Comparison of ENCODE assay signal across 1 fruit fly cellular context in genomic region chrX:9615471-9615870, dm6.
TF ChIP-seq lines count a peak whose summit lies in the region.

No protein-coding gene starts in this region.

TF ChIP-seq in whole organism, embryonic, 481 proteins besides CTCF, POLR2A, EP300 and RAD21 (continued from another document and continues in another):
- TF ChIP-seq toy (GFP tag; IDR thresholded peaks at IDR 0.05; lab: Robert Waterston, UW): no peak
- no peak for TF ChIP-seq CG10321 (GFP tag; IDR thresholded peaks at IDR 0.05; lab: Robert Waterston, UW)
- TF ChIP-seq CG33557 (GFP tag; optimal IDR thresholded peaks at IDR 0.05; lab: Kevin White, UChicago): peak; percentile 15
- no peak for TF ChIP-seq eve (GFP tag; optimal IDR thresholded peaks at IDR 0.05; lab: Kevin White, UChicago)
- TF ChIP-seq croc (GFP tag; conservative IDR thresholded peaks at IDR 0.05; lab: Robert Waterston, UW): no peak
- no peak for TF ChIP-seq Dp (GFP tag; optimal IDR thresholded peaks at IDR 0.05; lab: Kevin White, UChicago)
- no peak for TF ChIP-seq HHEX (GFP tag; optimal IDR thresholded peaks at IDR 0.05; lab: Kevin White, UChicago)
- TF ChIP-seq oc (tag; optimal IDR thresholded peaks at IDR 0.05; lab: Kevin White, UChicago): no peak
- no peak for TF ChIP-seq exex (tag; optimal IDR thresholded peaks at IDR 0.05; lab: Kevin White, UChicago)
- peak; percentile 32 for TF ChIP-seq CG17359 (tag; optimal IDR thresholded peaks at IDR 0.05; lab: Kevin White, UChicago)
- TF ChIP-seq Nf-YB (GFP tag; optimal IDR thresholded peaks at IDR 0.05; lab: Kevin White, UChicago): no peak
- TF ChIP-seq NC2β (GFP tag; optimal IDR thresholded peaks at IDR 0.05; lab: Kevin White, UChicago): no peak
- no peak for TF ChIP-seq PHDP (tag; optimal IDR thresholded peaks at IDR 0.05; lab: Kevin White, UChicago)
- no peak for TF ChIP-seq Atf3 (GFP tag; optimal IDR thresholded peaks at IDR 0.05; lab: Kevin White, UChicago)
- no peak for TF ChIP-seq CG15479 (GFP tag; optimal IDR thresholded peaks at IDR 0.05; lab: Kevin White, UChicago)
- TF ChIP-seq Neu2 (GFP tag; optimal IDR thresholded peaks at IDR 0.05; lab: Kevin White, UChicago; ENCODE audit: borderline replicate concordance): no peak
- TF ChIP-seq az2 (GFP tag; optimal IDR thresholded peaks at IDR 0.05; lab: Kevin White, UChicago): peak; percentile 25
- TF ChIP-seq Nf-YC (tag; optimal IDR thresholded peaks at IDR 0.05; lab: Kevin White, UChicago): no peak
- no peak for TF ChIP-seq CG8944 (GFP tag; optimal IDR thresholded peaks at IDR 0.05; lab: Kevin White, UChicago)
- no peak for TF ChIP-seq hb (GFP tag; IDR thresholded peaks at IDR 0.05; lab: Robert Waterston, UW; ENCODE audit: partially characterized antibody)
- no peak for TF ChIP-seq B-H2 (GFP tag; optimal IDR thresholded peaks at IDR 0.05; lab: Kevin White, UChicago)
- no peak for TF ChIP-seq tll (GFP tag; optimal IDR thresholded peaks at IDR 0.05; lab: Kevin White, UChicago)
- no peak for TF ChIP-seq Atf6 (GFP tag; IDR thresholded peaks at IDR 0.05; lab: Robert Waterston, UW)
- no peak for TF ChIP-seq CG16779 (GFP tag; IDR thresholded peaks at IDR 0.05; lab: Robert Waterston, UW)
- TF ChIP-seq CG2875 (GFP tag; optimal IDR thresholded peaks at IDR 0.05; lab: Kevin White, UChicago): peak; percentile 29
- no peak for TF ChIP-seq CG10654 (GFP tag; optimal IDR thresholded peaks at IDR 0.05; lab: Kevin White, UChicago)
- no peak for TF ChIP-seq CG4730 (GFP tag; IDR thresholded peaks at IDR 0.05; lab: Robert Waterston, UW)
- no peak for TF ChIP-seq CG6683 (GFP tag; optimal IDR thresholded peaks at IDR 0.05; lab: Kevin White, UChicago)
- TF ChIP-seq onecut (GFP tag; IDR thresholded peaks at IDR 0.05; lab: Robert Waterston, UW): no peak
- no peak for TF ChIP-seq CG12155 (GFP tag; optimal IDR thresholded peaks at IDR 0.05; lab: Kevin White, UChicago)
- TF ChIP-seq CG31441 (GFP tag; IDR thresholded peaks at IDR 0.05; lab: Robert Waterston, UW): peak; percentile 38
- TF ChIP-seq CG2678 (tag; optimal IDR thresholded peaks at IDR 0.05; lab: Kevin White, UChicago): no peak
- no peak for TF ChIP-seq CrebB (tag; optimal IDR thresholded peaks at IDR 0.05; lab: Kevin White, UChicago)
- no peak for TF ChIP-seq ap (GFP tag; IDR thresholded peaks at IDR 0.05; lab: Robert Waterston, UW)
- TF ChIP-seq nau (GFP tag; optimal IDR thresholded peaks at IDR 0.05; lab: Kevin White, UChicago): no peak
- no peak for TF ChIP-seq gem (tag; optimal IDR thresholded peaks at IDR 0.05; lab: Kevin White, UChicago)
- TF ChIP-seq CG2116 (GFP tag; optimal IDR thresholded peaks at IDR 0.05; lab: Kevin White, UChicago): no peak
- TF ChIP-seq CG10565 (GFP tag; optimal IDR thresholded peaks at IDR 0.05; lab: Kevin White, UChicago): no peak
- TF ChIP-seq CG30403 (GFP tag; optimal IDR thresholded peaks at IDR 0.05; lab: Kevin White, UChicago): peak; percentile 36
- no peak for TF ChIP-seq schlank (tag; optimal IDR thresholded peaks at IDR 0.05; lab: Kevin White, UChicago)
- no peak for TF ChIP-seq Tbp (GFP tag; optimal IDR thresholded peaks at IDR 0.05; lab: Kevin White, UChicago)
- TF ChIP-seq Lpt (GFP tag; optimal IDR thresholded peaks at IDR 0.05; lab: Kevin White, UChicago): no peak
- TF ChIP-seq CG9932 (GFP tag; IDR thresholded peaks at IDR 0.05; lab: Robert Waterston, UW): no peak
- no peak for TF ChIP-seq CG15011 (GFP tag; optimal IDR thresholded peaks at IDR 0.05; lab: Kevin White, UChicago)
- TF ChIP-seq repo (GFP tag; optimal IDR thresholded peaks at IDR 0.05; lab: Kevin White, UChicago): no peak
- no peak for TF ChIP-seq crol (GFP tag; IDR thresholded peaks at IDR 0.05; lab: Robert Waterston, UW)
- no peak for TF ChIP-seq Hmx (GFP tag; optimal IDR thresholded peaks at IDR 0.05; lab: Kevin White, UChicago)
- no peak for TF ChIP-seq Dip2 (GFP tag; IDR thresholded peaks at IDR 0.05; lab: Robert Waterston, UW)
- TF ChIP-seq CG14667 (GFP tag; IDR thresholded peaks at IDR 0.05; lab: Robert Waterston, UW): no peak
- no peak for TF ChIP-seq CG18011 (GFP tag; optimal IDR thresholded peaks at IDR 0.05; lab: Kevin White, UChicago)
- TF ChIP-seq CG14965 (GFP tag; optimal IDR thresholded peaks at IDR 0.05; lab: Kevin White, UChicago; ENCODE audit: borderline replicate concordance): no peak
- TF ChIP-seq HLH54F (GFP tag; optimal IDR thresholded peaks at IDR 0.05; lab: Kevin White, UChicago): no peak
- peak; percentile 30 for TF ChIP-seq CG8924 (tag; optimal IDR thresholded peaks at IDR 0.05; lab: Kevin White, UChicago)
- peak; percentile 61 for TF ChIP-seq phol (tag; optimal IDR thresholded peaks at IDR 0.05; lab: Kevin White, UChicago)
- no peak for TF ChIP-seq en (GFP tag; optimal IDR thresholded peaks at IDR 0.05; lab: Kevin White, UChicago)
- peak; percentile 16 for TF ChIP-seq Chrac-16 (GFP tag; optimal IDR thresholded peaks at IDR 0.05; lab: Kevin White, UChicago)
- TF ChIP-seq ems (GFP tag; optimal IDR thresholded peaks at IDR 0.05; lab: Kevin White, UChicago): no peak
- TF ChIP-seq peb (GFP tag; IDR thresholded peaks at IDR 0.05; lab: Robert Waterston, UW): no peak
- TF ChIP-seq CG13775 (GFP tag; optimal IDR thresholded peaks at IDR 0.05; lab: Kevin White, UChicago): no peak
- TF ChIP-seq Bteb2 (GFP tag; optimal IDR thresholded peaks at IDR 0.05; lab: Kevin White, UChicago): no peak
- TF ChIP-seq Hr3 (GFP tag; optimal IDR thresholded peaks at IDR 0.05; lab: Kevin White, UChicago): no peak
- TF ChIP-seq chn (GFP tag; optimal IDR thresholded peaks at IDR 0.05; lab: Kevin White, UChicago): no peak
- TF ChIP-seq bab2 (GFP tag; optimal IDR thresholded peaks at IDR 0.05; lab: Kevin White, UChicago): no peak
- TF ChIP-seq sug (tag; optimal IDR thresholded peaks at IDR 0.05; lab: Kevin White, UChicago): no peak
- no peak for TF ChIP-seq zen (tag; optimal IDR thresholded peaks at IDR 0.05; lab: Kevin White, UChicago)
- no peak for TF ChIP-seq da (GFP tag; optimal IDR thresholded peaks at IDR 0.05; lab: Kevin White, UChicago)
- no peak for TF ChIP-seq pnt (GFP tag; optimal IDR thresholded peaks at IDR 0.05; lab: Kevin White, UChicago)
- TF ChIP-seq CG12769 (tag; optimal IDR thresholded peaks at IDR 0.05; lab: Kevin White, UChicago): no peak
- peak; percentile 17 for TF ChIP-seq Hsf (GFP tag; optimal IDR thresholded peaks at IDR 0.05; lab: Kevin White, UChicago)
- TF ChIP-seq sens-2 (GFP tag; IDR thresholded peaks at IDR 0.05; lab: Robert Waterston, UW): no peak
- no peak for TF ChIP-seq cato (GFP tag; optimal IDR thresholded peaks at IDR 0.05; lab: Kevin White, UChicago; ENCODE audit: borderline replicate concordance)
- TF ChIP-seq cg (GFP tag; optimal IDR thresholded peaks at IDR 0.05; lab: Kevin White, UChicago): no peak
- peak; percentile 19 for TF ChIP-seq gcm (GFP tag; optimal IDR thresholded peaks at IDR 0.05; lab: Kevin White, UChicago)
- TF ChIP-seq Adf1 (GFP tag; IDR thresholded peaks at IDR 0.05; lab: Robert Waterston, UW): peak; percentile 37; the same call in 1 of the 2 replicates
- no peak for TF ChIP-seq Mad (GFP tag; optimal IDR thresholded peaks at IDR 0.05; lab: Kevin White, UChicago)
- no peak for TF ChIP-seq corto (GFP tag; optimal IDR thresholded peaks at IDR 0.05; lab: Kevin White, UChicago)
- TF ChIP-seq Lhr (GFP tag; optimal IDR thresholded peaks at IDR 0.05; lab: Kevin White, UChicago): no peak
- TF ChIP-seq disco-r (GFP tag; optimal IDR thresholded peaks at IDR 0.05; lab: Kevin White, UChicago): no peak
- TF ChIP-seq CG17612 (GFP tag; IDR thresholded peaks at IDR 0.05; lab: Robert Waterston, UW): no peak
- TF ChIP-seq CG13894 (tag; optimal IDR thresholded peaks at IDR 0.05; lab: Kevin White, UChicago): no peak
- no peak for TF ChIP-seq TFAM (GFP tag; optimal IDR thresholded peaks at IDR 0.05; lab: Kevin White, UChicago)
- no peak for TF ChIP-seq CG14860 (GFP tag; IDR thresholded peaks at IDR 0.05; lab: Robert Waterston, UW; ENCODE audit: partially characterized antibody)
- TF ChIP-seq CG10431 (GFP tag; optimal IDR thresholded peaks at IDR 0.05; lab: Kevin White, UChicago): no peak
- TF ChIP-seq gce (GFP tag; IDR thresholded peaks at IDR 0.05; lab: Robert Waterston, UW): no peak
- no peak for TF ChIP-seq NFAT (GFP tag; IDR thresholded peaks at IDR 0.05; lab: Robert Waterston, UW)
- TF ChIP-seq usp (GFP tag; optimal IDR thresholded peaks at IDR 0.05; lab: Kevin White, UChicago): no peak
- peak; percentile 4 for TF ChIP-seq nerfin-1 (tag; optimal IDR thresholded peaks at IDR 0.05; lab: Kevin White, UChicago)
- no peak for TF ChIP-seq CG12219 (GFP tag; optimal IDR thresholded peaks at IDR 0.05; lab: Kevin White, UChicago)
- TF ChIP-seq CG8089 (GFP tag; optimal IDR thresholded peaks at IDR 0.05; lab: Kevin White, UChicago): no peak
- TF ChIP-seq CG32532 (GFP tag; IDR thresholded peaks at IDR 0.05; lab: Robert Waterston, UW): no peak
- TF ChIP-seq trh (GFP tag; optimal IDR thresholded peaks at IDR 0.05; lab: Kevin White, UChicago): no peak
- no peak for TF ChIP-seq crc (GFP tag; optimal IDR thresholded peaks at IDR 0.05; lab: Kevin White, UChicago)
- TF ChIP-seq CG17361 (GFP tag; IDR thresholded peaks at IDR 0.05; lab: Robert Waterston, UW): peak; percentile 70; the same call in 2 of the 3 replicates
- TF ChIP-seq CG3163 (GFP tag; optimal IDR thresholded peaks at IDR 0.05; lab: Kevin White, UChicago): no peak
- peak; percentile 67 for TF ChIP-seq CG18262 (tag; optimal IDR thresholded peaks at IDR 0.05; lab: Kevin White, UChicago)
- TF ChIP-seq Oli (tag; optimal IDR thresholded peaks at IDR 0.05; lab: Kevin White, UChicago): peak; percentile 52
- TF ChIP-seq row (GFP tag; IDR thresholded peaks at IDR 0.05; lab: Robert Waterston, UW): 0 out of 3 replicates have a peak, but pooled peaks have one; percentile 15
- TF ChIP-seq CG5953 (GFP tag; IDR thresholded peaks at IDR 0.05; lab: Robert Waterston, UW): no peak
- no peak for TF ChIP-seq CG10366 (GFP tag; IDR thresholded peaks at IDR 0.05; lab: Robert Waterston, UW)
- no peak for TF ChIP-seq CG13296 (GFP tag; optimal IDR thresholded peaks at IDR 0.05; lab: Kevin White, UChicago)
- no peak for TF ChIP-seq vfl (GFP tag; optimal IDR thresholded peaks at IDR 0.05; lab: Kevin White, UChicago)
- no peak for TF ChIP-seq CG17802 (tag; optimal IDR thresholded peaks at IDR 0.05; lab: Kevin White, UChicago)
- TF ChIP-seq Mrtf (GFP tag; IDR thresholded peaks at IDR 0.05; lab: Robert Waterston, UW): no peak
- TF ChIP-seq sim (GFP tag; IDR thresholded peaks at IDR 0.05; lab: Robert Waterston, UW): no peak
- no peak for TF ChIP-seq CG6765 (GFP tag; optimal IDR thresholded peaks at IDR 0.05; lab: Kevin White, UChicago)
- TF ChIP-seq CG7271 (tag; optimal IDR thresholded peaks at IDR 0.05; lab: Kevin White, UChicago): no peak
- no peak for TF ChIP-seq gsb (GFP tag; IDR thresholded peaks at IDR 0.05; lab: Robert Waterston, UW)
- no peak for TF ChIP-seq Rfx (GFP tag; IDR thresholded peaks at IDR 0.05; lab: Robert Waterston, UW)
- peak; percentile 47 for TF ChIP-seq CG8388 (GFP tag; optimal IDR thresholded peaks at IDR 0.05; lab: Kevin White, UChicago)
- peak; percentile 37 for TF ChIP-seq CG17829 (tag; optimal IDR thresholded peaks at IDR 0.05; lab: Kevin White, UChicago)
- TF ChIP-seq Med (GFP tag; lab: Kevin White, UChicago): peak; percentile 51
- no peak for TF ChIP-seq vnd (GFP tag; IDR thresholded peaks at IDR 0.05; lab: Robert Waterston, UW; ENCODE audit: partially characterized antibody)
- no peak for TF ChIP-seq D (optimal IDR thresholded peaks at IDR 0.05; lab: Kevin White, UChicago)
- TF ChIP-seq D (GFP tag; optimal IDR thresholded peaks at IDR 0.05; lab: Kevin White, UChicago): peak; percentile 50
- TF ChIP-seq CG11695 (GFP tag; IDR thresholded peaks at IDR 0.05; lab: Robert Waterston, UW): no peak
- TF ChIP-seq kay (GFP tag; optimal IDR thresholded peaks at IDR 0.05; lab: Kevin White, UChicago): no peak
- TF ChIP-seq ash1 (GFP tag; optimal IDR thresholded peaks at IDR 0.05; lab: Kevin White, UChicago): no peak
- no peak for TF ChIP-seq Dbx (GFP tag; IDR thresholded peaks at IDR 0.05; lab: Robert Waterston, UW)
- TF ChIP-seq Six4 (GFP tag; optimal IDR thresholded peaks at IDR 0.05; lab: Kevin White, UChicago): no peak
- no peak for TF ChIP-seq fd96Cb (tag; optimal IDR thresholded peaks at IDR 0.05; lab: Kevin White, UChicago)
- TF ChIP-seq kah (GFP tag; optimal IDR thresholded peaks at IDR 0.05; lab: Kevin White, UChicago): no peak
- no peak for TF ChIP-seq slbo (GFP tag; IDR thresholded peaks at IDR 0.05; lab: Robert Waterston, UW)
- TF ChIP-seq Hr39 (optimal IDR thresholded peaks at IDR 0.05; lab: Kevin White, UChicago): no peak
- no peak for TF ChIP-seq pzg (GFP tag; optimal IDR thresholded peaks at IDR 0.05; lab: Kevin White, UChicago)
- no peak for TF ChIP-seq MBD-R2 (GFP tag; IDR thresholded peaks at IDR 0.05; lab: Robert Waterston, UW)
- no peak for TF ChIP-seq jumu (GFP tag; optimal IDR thresholded peaks at IDR 0.05; lab: Kevin White, UChicago)
- TF ChIP-seq run (tag; optimal IDR thresholded peaks at IDR 0.05; lab: Kevin White, UChicago): no peak
- TF ChIP-seq ken (GFP tag; IDR thresholded peaks at IDR 0.05; lab: Robert Waterston, UW): no peak
- peak in 1 of 3 experiments; percentile 51 for TF ChIP-seq lola (GFP tag; optimal IDR thresholded peaks at IDR 0.05; lab: Kevin White, UChicago)
- TF ChIP-seq luna (GFP tag; optimal IDR thresholded peaks at IDR 0.05; lab: Kevin White, UChicago): no peak
- TF ChIP-seq CG7839 (tag; optimal IDR thresholded peaks at IDR 0.05; lab: Kevin White, UChicago): peak; percentile 38
- TF ChIP-seq inv (GFP tag; IDR thresholded peaks at IDR 0.05; lab: Robert Waterston, UW; ENCODE audit: partially characterized antibody): no peak
- TF ChIP-seq CG14710 (tag; optimal IDR thresholded peaks at IDR 0.05; lab: Kevin White, UChicago): peak; percentile 32
- TF ChIP-seq Ssrp (tag; optimal IDR thresholded peaks at IDR 0.05; lab: Kevin White, UChicago): peak; percentile 35
- TF ChIP-seq Hmr (GFP tag; optimal IDR thresholded peaks at IDR 0.05; lab: Kevin White, UChicago): no peak
- TF ChIP-seq mam (GFP tag; optimal IDR thresholded peaks at IDR 0.05; lab: Kevin White, UChicago): no peak
- no peak for TF ChIP-seq Fer1 (GFP tag; optimal IDR thresholded peaks at IDR 0.05; lab: Kevin White, UChicago)
- no peak for TF ChIP-seq CG34224 (GFP tag; IDR thresholded peaks at IDR 0.05; lab: Robert Waterston, UW; ENCODE audit: partially characterized antibody)
- peak; percentile 57 for TF ChIP-seq CG4707 (GFP tag; optimal IDR thresholded peaks at IDR 0.05; lab: Kevin White, UChicago)
- no peak for TF ChIP-seq CG12299 (tag; optimal IDR thresholded peaks at IDR 0.05; lab: Kevin White, UChicago)
